Fruit fly (Drosophila melanogaster): ENCODE results near the gene CG12012.
A peak's percentile ranks its signal among the peaks of the same experiment; 100 is the strongest.

CG12012 gene

DNA sequence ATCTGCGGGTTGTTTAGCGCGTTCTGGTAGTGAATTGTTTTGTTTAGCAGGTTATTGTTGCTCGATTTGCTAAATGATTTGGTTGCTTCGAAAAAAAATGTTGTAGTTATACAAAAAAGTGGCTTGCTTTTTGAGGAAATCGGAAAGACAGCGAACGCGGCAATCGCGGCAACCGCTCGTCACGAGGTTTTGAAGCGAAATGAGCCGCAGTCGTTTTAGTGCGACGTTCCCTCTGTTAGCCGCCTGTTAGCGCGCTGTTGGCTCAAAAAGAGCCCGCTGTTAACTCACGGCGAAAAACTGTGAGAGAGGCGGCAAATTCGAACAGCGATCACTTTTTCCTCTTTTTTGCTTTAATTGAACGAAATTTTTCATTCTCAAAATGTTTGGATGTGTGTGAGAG is 41.2 kb downstream of the CG12012 start:
- TF ChIP-seq noc (tag; optimal IDR thresholded peaks at IDR 0.05), result no peak

DNA sequence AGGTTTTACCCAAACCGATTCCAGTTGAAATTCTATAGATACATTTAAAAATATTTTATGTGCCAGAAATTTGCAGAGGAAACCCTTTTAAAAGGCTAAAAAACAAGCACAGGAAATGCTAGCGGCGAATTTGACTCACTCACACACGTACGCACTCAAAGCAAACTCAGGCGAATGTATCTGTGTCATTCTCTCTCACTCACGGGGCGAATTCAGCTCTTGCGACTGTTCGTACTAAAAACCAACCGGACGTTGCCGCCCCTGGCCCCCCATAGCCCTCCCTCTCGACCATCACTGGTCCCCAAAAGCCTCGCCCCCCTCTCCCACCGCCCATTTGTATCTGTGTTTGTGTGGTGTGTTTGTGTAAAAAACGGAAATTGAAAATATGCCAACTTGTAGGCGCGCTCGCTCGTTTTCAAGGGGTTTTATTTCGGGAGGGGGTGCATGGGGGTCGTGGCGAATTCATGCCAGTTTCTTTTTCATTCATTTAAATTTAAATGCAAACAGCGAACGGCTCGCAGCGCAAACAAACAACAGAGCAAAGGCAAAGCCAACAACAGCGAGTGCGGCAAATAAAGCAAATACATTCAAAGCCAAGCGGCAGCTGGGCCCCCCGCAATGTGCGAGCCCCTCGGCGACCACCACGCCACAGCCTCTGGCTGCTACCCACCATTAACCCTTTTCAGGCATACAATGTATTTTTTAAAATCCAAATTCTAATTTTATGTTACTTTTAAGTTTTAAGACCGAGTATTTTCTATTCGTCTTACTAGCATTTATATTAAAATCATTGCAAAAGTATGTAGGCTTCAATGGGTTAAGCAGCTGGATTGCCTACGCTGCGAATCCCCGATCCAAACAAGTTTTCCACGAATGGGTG is 41.9 kb downstream of the CG12012 start:
- TF ChIP-seq noc (tag; optimal IDR thresholded peaks at IDR 0.05), result peak; percentile 80

- no peak for TF ChIP-seq noc (tag; optimal IDR thresholded peaks at IDR 0.05)
Measured at dm6 chr3L:3419369-3420232, 43.0 kb downstream of the CG12012 start.

dm6 chr3L:3420237-3420643 is 43.7 kb downstream of the CG12012 start:
- peak; percentile 18 for TF ChIP-seq noc (tag; optimal IDR thresholded peaks at IDR 0.05)

dm6 chr3L:3420674-3421073 is 44.1 kb downstream of the CG12012 start:
- TF ChIP-seq noc (tag; optimal IDR thresholded peaks at IDR 0.05), result no peak

- no peak for TF ChIP-seq noc (tag; optimal IDR thresholded peaks at IDR 0.05)
Measured at dm6 chr3L:3423006-3423405, 46.4 kb downstream of the CG12012 start.

DNA sequence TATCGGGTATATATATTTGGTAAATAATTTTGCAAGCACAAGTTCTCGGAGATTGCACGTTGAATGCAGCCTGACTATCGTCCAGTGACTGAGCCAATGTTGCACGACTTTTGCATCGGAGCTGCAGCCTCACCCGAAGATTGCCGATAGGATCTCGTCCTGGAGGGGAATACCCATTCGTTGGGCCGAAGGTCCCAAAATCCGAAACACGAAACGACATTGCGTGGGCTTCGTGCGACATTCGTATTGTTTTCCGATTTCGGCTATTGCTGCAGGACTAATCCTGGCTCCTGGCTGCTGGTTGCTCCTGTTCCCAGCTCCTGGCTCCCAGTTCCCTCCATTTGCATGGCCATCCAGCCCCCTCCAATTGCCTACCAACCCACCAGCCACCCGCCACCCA is 48.3 kb downstream of the CG12012 start, which contains the start of gene sty:
Gene sty (minus strand): TSS at position 90 of the 400 bp plus-strand sequence.
- no peak for TF ChIP-seq noc (tag; optimal IDR thresholded peaks at IDR 0.05)

DNA sequence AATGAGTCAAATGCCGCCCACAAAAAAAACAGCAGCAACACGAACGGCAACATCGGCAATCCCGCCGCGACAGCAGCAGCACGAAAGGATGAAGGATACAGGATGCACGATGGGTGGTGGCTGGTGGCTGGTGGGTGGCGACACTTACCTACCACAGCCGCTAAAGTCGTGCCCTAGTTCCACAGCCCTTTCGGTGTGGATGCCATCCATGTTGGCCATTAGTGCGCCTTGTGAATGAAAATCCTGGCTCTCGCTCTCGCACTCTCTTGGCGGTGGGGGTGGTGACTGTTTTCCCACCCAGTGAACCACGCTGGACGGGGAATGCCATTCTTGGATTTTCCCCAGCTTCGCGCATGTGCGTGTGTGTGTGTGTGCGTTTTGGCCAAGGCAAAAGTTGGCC is 50.5 kb downstream of the CG12012 start:
- TF ChIP-seq noc (tag; optimal IDR thresholded peaks at IDR 0.05), result no peak

All from whole organism, larva.